Fruit fly (Drosophila melanogaster): ENCODE results near the gene CG6125.

The CG6125 gene

DNA sequence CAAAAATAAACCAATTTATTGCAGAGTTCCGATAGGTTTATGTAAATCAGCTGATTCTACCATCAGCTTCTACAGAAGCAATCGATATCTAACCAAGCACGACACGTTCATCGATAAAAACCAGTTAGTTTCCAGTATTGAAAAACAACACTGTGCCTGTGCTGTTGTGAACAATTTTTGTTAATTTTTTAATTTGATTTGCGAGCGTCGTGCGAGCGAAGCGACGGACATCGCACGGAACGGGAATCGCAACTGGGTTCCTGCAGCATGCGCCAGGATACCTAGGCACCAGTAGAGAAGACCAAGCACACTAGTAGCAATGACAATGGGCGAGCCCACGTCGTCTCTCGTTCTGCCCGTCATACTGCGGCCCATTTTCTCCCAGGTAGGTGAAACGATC lies 35.0 kb downstream of the CG6125 start, which contains the start of the genes Ccm3 and CG6136 (continued):
- TF ChIP-seq CG10147 (GFP tag; optimal IDR thresholded peaks at IDR 0.05) (peak; percentile 48), corto (GFP tag; optimal IDR thresholded peaks at IDR 0.05) (no peak), CG13287 (GFP tag; IDR thresholded peaks at IDR 0.05; ENCODE audit: partially characterized antibody) (peak; percentile 95), unc-4 (GFP tag; IDR thresholded peaks at IDR 0.05; ENCODE audit: partially characterized antibody) (peak; percentile 92), CG9609 (GFP tag; optimal IDR thresholded peaks at IDR 0.05) (peak; percentile 15), Drgx (GFP tag; IDR thresholded peaks at IDR 0.05) (0 out of 2 replicates have a peak, but pooled peaks have one; percentile 20), Xrp1 (GFP tag; IDR thresholded peaks at IDR 0.05) (peak; percentile 35; the same call in 1 of the 2 replicates), Lpt (GFP tag; optimal IDR thresholded peaks at IDR 0.05) (no peak), bab2 (GFP tag; optimal IDR thresholded peaks at IDR 0.05) (peak; percentile 34), E2f1 (GFP tag; IDR thresholded peaks at IDR 0.05) (peak; percentile 56; the same call in 1 of the 2 replicates), peb (GFP tag; IDR thresholded peaks at IDR 0.05) (no peak), stwl (tag; optimal IDR thresholded peaks at IDR 0.05) (peak; percentile 80), Hr3 (GFP tag; optimal IDR thresholded peaks at IDR 0.05) (peak; percentile 12), H2.0 (GFP tag; IDR thresholded peaks at IDR 0.05) (peak; percentile 24), jing (GFP tag; optimal IDR thresholded peaks at IDR 0.05) (no peak), CG11456 (GFP tag; IDR thresholded peaks at IDR 0.05) (peak; percentile 74; the same call in 1 of the 3 replicates), lola (GFP tag; optimal IDR thresholded peaks at IDR 0.05) (no peak), CG11695 (GFP tag; IDR thresholded peaks at IDR 0.05) (0 out of 3 replicates have a peak, but pooled peaks have one; percentile 23), HmgZ (tag; optimal IDR thresholded peaks at IDR 0.05) (peak; percentile 82), cas (GFP tag; IDR thresholded peaks at IDR 0.05) (no peak), CG14014 (GFP tag; IDR thresholded peaks at IDR 0.05) (peak; percentile 65; the same call in 1 of the 2 replicates), HmgD (GFP tag; optimal IDR thresholded peaks at IDR 0.05) (peak; percentile 49), so (GFP tag; IDR thresholded peaks at IDR 0.05) (no peak), p53 (GFP tag; optimal IDR thresholded peaks at IDR 0.05) (peak; percentile 19), CG2889 (GFP tag; IDR thresholded peaks at IDR 0.05) (no peak), CG1603 (tag; optimal IDR thresholded peaks at IDR 0.05) (peak; percentile 68), CG12104 (GFP tag; optimal IDR thresholded peaks at IDR 0.05) (peak; percentile 6), zen2 (GFP tag; IDR thresholded peaks at IDR 0.05; ENCODE audit: partially characterized antibody) (peak; percentile 93), CG17385 (GFP tag; optimal IDR thresholded peaks at IDR 0.05) (peak; percentile 41), slbo (GFP tag; IDR thresholded peaks at IDR 0.05) (peak; percentile 56; the same call in 1 of the 2 replicates), CG30020 (tag; optimal IDR thresholded peaks at IDR 0.05) (peak; percentile 19), hkb (optimal IDR thresholded peaks at IDR 0.05) (no peak), hkb (GFP tag; IDR thresholded peaks at IDR 0.05) (0 out of 2 replicates have a peak, but pooled peaks have one; percentile 41), BEAF-32 (GFP tag; optimal IDR thresholded peaks at IDR 0.05) (peak; percentile 89), CG4854 (GFP tag; optimal IDR thresholded peaks at IDR 0.05) (peak; percentile 33), luna (GFP tag; optimal IDR thresholded peaks at IDR 0.05) (peak; percentile 22), sens (GFP tag) (peak; percentile 68), NFAT (GFP tag; IDR thresholded peaks at IDR 0.05) (peak; percentile 61; the same call in 1 of the 2 replicates), amos (GFP tag; IDR thresholded peaks at IDR 0.05; ENCODE audit: partially characterized antibody) (peak; percentile 95), Side (GFP tag; optimal IDR thresholded peaks at IDR 0.05) (peak; percentile 59), mirr (GFP tag; optimal IDR thresholded peaks at IDR 0.05) (peak; percentile 33), CG3995 (GFP tag; optimal IDR thresholded peaks at IDR 0.05) (peak; percentile 62), lbe (GFP tag; optimal IDR thresholded peaks at IDR 0.05) (peak; percentile 59), Hr51 (GFP tag; optimal IDR thresholded peaks at IDR 0.05) (peak in 1 of 2 experiments; percentile 23), Hsf (GFP tag; optimal IDR thresholded peaks at IDR 0.05) (peak; percentile 35), ara (GFP tag; IDR thresholded peaks at IDR 0.05) (peak; percentile 15; the same call in 1 of the 2 replicates), CG10462 (GFP tag; optimal IDR thresholded peaks at IDR 0.05) (no peak), sna (GFP tag; IDR thresholded peaks at IDR 0.05; ENCODE audit: partially characterized antibody) (peak; percentile 85), CG8290 (GFP tag; optimal IDR thresholded peaks at IDR 0.05) (no peak), CG8290 (tag; optimal IDR thresholded peaks at IDR 0.05) (peak in 1 of 2 experiments; percentile 69), Sin3A (optimal IDR thresholded peaks at IDR 0.05) (peak; percentile 44)

Data from whole organism, embryonic.